3 worm cellular contexts compared by ENCODE assay signal in the genomic region with DNA sequence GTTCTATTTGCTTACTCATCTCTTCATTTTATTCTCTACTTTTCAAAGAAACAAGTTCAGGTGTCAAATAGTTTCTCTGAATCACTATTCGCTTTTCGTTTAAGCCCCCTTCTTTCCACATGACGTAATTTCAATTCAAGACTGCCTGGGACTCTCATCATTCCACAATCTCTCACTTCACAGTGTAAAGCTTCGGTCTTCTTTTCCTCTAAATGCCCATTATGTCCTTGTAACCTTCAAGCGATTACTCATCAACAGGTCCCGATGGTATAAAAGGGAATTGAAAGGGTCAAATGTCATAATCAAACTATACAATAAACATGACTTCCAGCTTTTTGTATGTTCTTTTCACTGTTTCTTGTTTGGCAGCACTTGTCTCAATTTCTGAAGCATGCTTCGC.
TF ChIP-seq lines count a peak whose summit lies in the region.

A gene (plus strand): TSS at position 298 of the 400 bp plus-strand sequence.

TF ChIP-seq in whole organism, L2 larva, 48 proteins besides CTCF, POLR2A, EP300 and RAD21:
- no peak for TF ChIP-seq unc-62 (GFP tag; optimal IDR thresholded peaks at IDR 0.05; lab: Kevin White, UChicago)
- TF ChIP-seq dmd-4 (tag; optimal IDR thresholded peaks at IDR 0.05; lab: Kevin White, UChicago) = no peak
- TF ChIP-seq nhr-25 (tag; optimal IDR thresholded peaks at IDR 0.05; lab: Kevin White, UChicago) = peak; percentile 86
- TF ChIP-seq fos-1 (tag; optimal IDR thresholded peaks at IDR 0.05; lab: Kevin White, UChicago) = peak; percentile 52
TF ChIP-seq in whole organism, L2 larva: peak in this region for 2.

TF ChIP-seq in whole organism, L3 larva, 47 proteins besides CTCF, POLR2A, EP300 and RAD21:
- TF ChIP-seq nhr-25 (tag; optimal IDR thresholded peaks at IDR 0.05; lab: Kevin White, UChicago) = peak; percentile 96
- no peak for TF ChIP-seq egl-5 (tag; optimal IDR thresholded peaks at IDR 0.05; lab: Kevin White, UChicago)
- TF ChIP-seq nhr-28 (tag; optimal IDR thresholded peaks at IDR 0.05; lab: Kevin White, UChicago) = no peak

TF ChIP-seq in whole organism, L4 larva, 104 proteins besides CTCF, POLR2A, EP300 and RAD21:
- TF ChIP-seq egl-43 (GFP tag; IDR thresholded peaks at IDR 0.05; lab: Robert Waterston, UW) = no peak
- peak; percentile 30 for TF ChIP-seq dve-1 (tag; optimal IDR thresholded peaks at IDR 0.05; lab: Kevin White, UChicago; ENCODE audit: insufficient read depth)
- peak; percentile 70 for TF ChIP-seq cey-2 (tag; optimal IDR thresholded peaks at IDR 0.05; lab: Kevin White, UChicago; ENCODE audit: borderline replicate concordance, insufficient read depth)
